Fruit fly (Drosophila melanogaster) whole organism, embryonic: ENCODE results near the gene CG8289.

Experiments used
- Ada2b ChIP-seq: fragments of 200-800 bp; sonication (Bioruptor generic); IDR thresholded peaks from 2 replicates; pipeline ENCODE4 v1.3.6; 2022; ENCODE audit warnings: missing biosample characterization, missing genetic modification characterization
- Antp ChIP-seq: fragments of 200-800 bp; sonication (Bioruptor generic); optimal IDR thresholded peaks from 3 replicates; lab custom pipeline; 2016; ENCODE audit warnings: missing biosample characterization, missing genetic modification characterization
- Atf-2 ChIP-seq: fragments of 200-800 bp; sonication (Bioruptor generic); optimal IDR thresholded peaks from 2 replicates; lab custom pipeline; 2016; ENCODE audit warnings: missing biosample characterization, missing genetic modification characterization
- B-H1 ChIP-seq: fragments of 200-800 bp; sonication (Bioruptor generic); IDR thresholded peaks from 3 replicates; pipeline ENCODE4 v1.3.6; 2022; ENCODE audit warnings: missing biosample characterization, missing genetic modification characterization
- Bdp1 ChIP-seq: fragments of 200-800 bp; sonication (Bioruptor generic); optimal IDR thresholded peaks from 3 replicates; lab custom pipeline; 2016; ENCODE audit warnings: missing biosample characterization, missing genetic modification characterization
- Bteb2 ChIP-seq: fragments of 200-800 bp; sonication (Bioruptor generic); optimal IDR thresholded peaks from 2 replicates; lab custom pipeline; 2016; ENCODE audit warnings: missing biosample characterization, missing genetic modification characterization
- CG10274 ChIP-seq: fragments of 200-800 bp; sonication (Bioruptor generic); optimal IDR thresholded peaks from 3 replicates; lab custom pipeline; 2017; ENCODE audit warnings: missing biosample characterization, mild to moderate bottlenecking, missing genetic modification characterization
- CG12236 ChIP-seq: fragments of 200-800 bp; sonication (Bioruptor generic); optimal IDR thresholded peaks from 2 replicates; lab custom pipeline; 2016; ENCODE audit warnings: missing biosample characterization, missing genetic modification characterization
- CG13424 ChIP-seq: fragments of 200-800 bp; sonication (Bioruptor generic); optimal IDR thresholded peaks from 2 replicates; lab custom pipeline; 2019; ENCODE audit warnings: missing biosample characterization, mild to moderate bottlenecking, missing genetic modification characterization, moderate library complexity
- CG2678 ChIP-seq: fragments of 200-800 bp; sonication (Bioruptor generic); optimal IDR thresholded peaks from 3 replicates; lab custom pipeline; 2019; ENCODE audit warnings: missing biosample characterization, mild to moderate bottlenecking, missing genetic modification characterization, moderate library complexity
- CG30403 ChIP-seq: fragments of 200-800 bp; sonication (Bioruptor generic); optimal IDR thresholded peaks from 3 replicates; lab custom pipeline; 2016; ENCODE audit warnings: missing biosample characterization, missing genetic modification characterization
- CG30431 ChIP-seq: fragments of 200-800 bp; sonication (Bioruptor generic); optimal IDR thresholded peaks from 2 replicates; lab custom pipeline; 2017; ENCODE audit warnings: missing biosample characterization, missing genetic modification characterization
- CG33557 ChIP-seq: fragments of 200-800 bp; sonication (Bioruptor generic); optimal IDR thresholded peaks from 2 replicates; lab custom pipeline; 2019; ENCODE audit warnings: missing biosample characterization, mild to moderate bottlenecking, missing genetic modification characterization, moderate library complexity
- CG6689 ChIP-seq: fragments of 200-800 bp; sonication (Bioruptor generic); IDR thresholded peaks from 2 replicates; pipeline ENCODE4 v1.3.6; 2022; ENCODE audit warnings: missing biosample characterization, missing genetic modification characterization
- CG6765 ChIP-seq: fragments of 200-800 bp; sonication (Bioruptor generic); optimal IDR thresholded peaks from 3 replicates; lab custom pipeline; 2017; ENCODE audit warnings: missing biosample characterization, mild to moderate bottlenecking, missing genetic modification characterization
- CG6854 ChIP-seq: fragments of 200-800 bp; sonication (Bioruptor generic); optimal IDR thresholded peaks from 3 replicates; lab custom pipeline; 2017; ENCODE audit warnings: missing biosample characterization, mild to moderate bottlenecking, missing genetic modification characterization
- CG7928 ChIP-seq: fragments of 200-800 bp; sonication (Bioruptor generic); optimal IDR thresholded peaks from 2 replicates; lab custom pipeline; 2017; ENCODE audit warnings: missing biosample characterization, mild to moderate bottlenecking, missing genetic modification characterization
- CG8089 ChIP-seq: fragments of 200-800 bp; sonication (Bioruptor generic); optimal IDR thresholded peaks from 3 replicates; lab custom pipeline; 2016; ENCODE audit warnings: missing biosample characterization, missing genetic modification characterization
- CHES-1-like ChIP-seq: fragments of 200-800 bp; sonication (Bioruptor generic); optimal IDR thresholded peaks from 2 replicates; lab custom pipeline; 2016; ENCODE audit warnings: missing biosample characterization, missing genetic modification characterization
- CkIIα-i1 ChIP-seq: fragments of 200-800 bp; sonication (Bioruptor generic); IDR thresholded peaks from 2 replicates; pipeline ENCODE4 v1.3.6; 2022; ENCODE audit warnings: missing biosample characterization, missing genetic modification characterization
- Dll ChIP-seq: fragments of 200-800 bp; sonication (Bioruptor generic); IDR thresholded peaks from 4 replicates; pipeline ENCODE4 v1.3.6; 2022; ENCODE audit warnings: missing biosample characterization, missing genetic modification characterization; ENCODE audit not compliant: partially characterized antibody
- Doc2 ChIP-seq: fragments of 200-800 bp; sonication (Bioruptor generic); IDR thresholded peaks from 2 replicates; pipeline ENCODE4 v1.3.6; 2022; ENCODE audit warnings: missing biosample characterization, missing genetic modification characterization
- Dp ChIP-seq: fragments of 200-800 bp; sonication (Bioruptor generic); optimal IDR thresholded peaks from 2 replicates; lab custom pipeline; 2018; ENCODE audit warnings: missing biosample characterization, mild to moderate bottlenecking, missing genetic modification characterization, moderate library complexity
- Hey ChIP-seq: fragments of 200-800 bp; sonication (Bioruptor generic); optimal IDR thresholded peaks from 3 replicates; lab custom pipeline; 2018; ENCODE audit warnings: missing biosample characterization, mild to moderate bottlenecking, missing genetic modification characterization
- HmgD ChIP-seq: fragments of 200-800 bp; sonication (Bioruptor generic); optimal IDR thresholded peaks from 3 replicates; lab custom pipeline; 2016; ENCODE audit warnings: missing biosample characterization, missing genetic modification characterization
- HmgZ ChIP-seq: fragments of 200-800 bp; sonication (Bioruptor generic); optimal IDR thresholded peaks from 2 replicates; lab custom pipeline; 2018; ENCODE audit warnings: missing biosample characterization, mild to moderate bottlenecking, missing genetic modification characterization
- MBD-R2 ChIP-seq: fragments of 200-800 bp; sonication (Bioruptor generic); IDR thresholded peaks from 2 replicates; pipeline ENCODE4 v1.3.6; 2022; ENCODE audit warnings: missing biosample characterization, missing genetic modification characterization
- MESR4 ChIP-seq: fragments of 200-800 bp; sonication (Bioruptor generic); optimal IDR thresholded peaks from 2 replicates; lab custom pipeline; 2018; ENCODE audit warnings: missing biosample characterization, mild to moderate bottlenecking, missing genetic modification characterization, moderate library complexity
- Neu2 ChIP-seq: fragments of 200-800 bp; sonication (Bioruptor generic); optimal IDR thresholded peaks from 3 replicates; lab custom pipeline; 2016; ENCODE audit warnings: missing biosample characterization, missing genetic modification characterization, borderline replicate concordance
- Rx ChIP-seq: fragments of 200-800 bp; sonication (Bioruptor generic); IDR thresholded peaks from 2 replicates; pipeline ENCODE4 v1.3.6; 2022; ENCODE audit warnings: missing biosample characterization, missing genetic modification characterization
- Spps ChIP-seq: fragments of 200-800 bp; sonication (Bioruptor generic); optimal IDR thresholded peaks from 2 replicates; lab custom pipeline; 2018; ENCODE audit warnings: missing biosample characterization, mild to moderate bottlenecking, missing genetic modification characterization
- Usf ChIP-seq: fragments of 200-800 bp; sonication (Bioruptor generic); optimal IDR thresholded peaks from 2 replicates; lab custom pipeline; 2017; ENCODE audit warnings: missing genotype, missing biosample characterization, missing genetic modification characterization
- ac ChIP-seq: fragments of 200-800 bp; sonication (Bioruptor generic); optimal IDR thresholded peaks from 3 replicates; lab custom pipeline; 2017; ENCODE audit warnings: missing biosample characterization, mild to moderate bottlenecking, missing genetic modification characterization
- ato ChIP-seq: fragments of 200-800 bp; sonication (Bioruptor generic); IDR thresholded peaks from 2 replicates; pipeline ENCODE4 v1.3.6; 2022; ENCODE audit warnings: missing biosample characterization, missing genetic modification characterization; ENCODE audit not compliant: partially characterized antibody
- cg ChIP-seq: fragments of 200-800 bp; sonication (Bioruptor generic); optimal IDR thresholded peaks from 3 replicates; lab custom pipeline; 2019; ENCODE audit warnings: missing biosample characterization, mild to moderate bottlenecking, missing genetic modification characterization, moderate library complexity
- chinmo ChIP-seq: fragments of 200-800 bp; sonication (Bioruptor generic); IDR thresholded peaks from 4 replicates; pipeline ENCODE4 v1.3.6; 2022; ENCODE audit warnings: missing biosample characterization, missing genetic modification characterization; ENCODE audit not compliant: partially characterized antibody
- dmrt11E ChIP-seq: fragments of 200-800 bp; sonication (Bioruptor generic); optimal IDR thresholded peaks from 3 replicates; lab custom pipeline; 2018; ENCODE audit warnings: missing biosample characterization, mild to moderate bottlenecking, missing genetic modification characterization, moderate library complexity
- exex ChIP-seq: fragments of 200-800 bp; sonication (Bioruptor generic); optimal IDR thresholded peaks from 4 replicates; lab custom pipeline; 2018; ENCODE audit warnings: missing biosample characterization, mild to moderate bottlenecking, missing genetic modification characterization, moderate library complexity
- jumu ChIP-seq: fragments of 200-800 bp; sonication (Bioruptor generic); optimal IDR thresholded peaks from 3 replicates; lab custom pipeline; 2016; ENCODE audit warnings: missing biosample characterization, missing genetic modification characterization
- ken ChIP-seq: fragments of 200-800 bp; sonication (Bioruptor generic); IDR thresholded peaks from 3 replicates; pipeline ENCODE4 v1.3.6; 2022; ENCODE audit warnings: missing biosample characterization, missing genetic modification characterization
- nau ChIP-seq: fragments of 200-800 bp; sonication (Bioruptor generic); optimal IDR thresholded peaks from 3 replicates; lab custom pipeline; 2017; ENCODE audit warnings: missing biosample characterization, mild to moderate bottlenecking, missing genetic modification characterization, missing genetic modification reagents
- pb ChIP-seq: fragments of 200-800 bp; sonication (Bioruptor generic); optimal IDR thresholded peaks from 3 replicates; lab custom pipeline; 2016; ENCODE audit warnings: missing biosample characterization, missing genetic modification characterization
- pho ChIP-seq: fragments of 200-800 bp; sonication (Bioruptor generic); optimal IDR thresholded peaks from 2 replicates; lab custom pipeline; 2016; ENCODE audit warnings: missing biosample characterization, missing genetic modification characterization
- pros ChIP-seq: fragments of 200-800 bp; sonication (Bioruptor generic); optimal IDR thresholded peaks from 3 replicates; lab custom pipeline; 2019; ENCODE audit warnings: missing biosample characterization, mild to moderate bottlenecking, missing genetic modification characterization, moderate library complexity
- sc ChIP-seq, 3 experiments: fragments of >200 bp in 2 of 3; fragments of 200-800 bp in 1 of 3; sonication (Bioruptor generic) in 1 of 3; optimal IDR thresholded peaks; 2 replicates in 2 of 3; 3 replicates in 1 of 3; lab custom pipeline; 2017; ENCODE audit warnings: mild to moderate bottlenecking in 1 of 3, missing biosample characterization in 1 of 3, missing genetic modification characterization in 1 of 3, missing genetic modification reagents in 1 of 3
- slou ChIP-seq: fragments of 200-800 bp; sonication (Bioruptor generic); optimal IDR thresholded peaks from 3 replicates; lab custom pipeline; 2016; ENCODE audit warnings: missing biosample characterization, missing genetic modification characterization
- sug ChIP-seq: fragments of 200-800 bp; optimal IDR thresholded peaks from 2 replicates; lab custom pipeline; 2019; ENCODE audit warnings: missing biosample characterization, mild to moderate bottlenecking, missing genetic modification characterization, moderate library complexity
- tap ChIP-seq: fragments of 200-800 bp; optimal IDR thresholded peaks from 3 replicates; lab custom pipeline; 2019; ENCODE audit warnings: missing biosample characterization, mild to moderate bottlenecking, missing genetic modification characterization, moderate library complexity
- tgo ChIP-seq: fragments of 200-800 bp; sonication (Bioruptor generic); IDR thresholded peaks from 3 replicates; pipeline ENCODE4 v1.3.6; 2022; ENCODE audit warnings: missing biosample characterization, missing genetic modification characterization
- trh ChIP-seq: fragments of 200-800 bp; sonication (Bioruptor generic); optimal IDR thresholded peaks from 2 replicates; lab custom pipeline; 2016; ENCODE audit warnings: missing biosample characterization, missing genetic modification characterization

Gene CG8289

dm6 chrX:17651998-17652738 is 16.3 kb upstream of the CG8289 start, which contains the start of gene RhoGAPp190 (continued):
- no peak for TF ChIP-seq slou (GFP tag; lab: Kevin White, UChicago)
- no peak for TF ChIP-seq pb (GFP tag; lab: Kevin White, UChicago)
- TF ChIP-seq HmgD (GFP tag; lab: Kevin White, UChicago), result no peak
- TF ChIP-seq nau (GFP tag; lab: Kevin White, UChicago), result no peak
- TF ChIP-seq MESR4, result peak; percentile 68
- TF ChIP-seq Hey (tag; lab: Kevin White, UChicago), result no peak
- peak; percentile 97 for TF ChIP-seq cg (GFP tag; lab: Kevin White, UChicago)
- peak; percentile 9 for TF ChIP-seq MBD-R2 (GFP tag; lab: Robert Waterston, UW)
- TF ChIP-seq CG33557 (GFP tag; lab: Kevin White, UChicago), result no peak
- TF ChIP-seq sug (tag; lab: Kevin White, UChicago), result peak; percentile 36
- TF ChIP-seq B-H1 (GFP tag; lab: Robert Waterston, UW), result no peak
- no peak for TF ChIP-seq CG6854
- no peak for TF ChIP-seq Rx (GFP tag; lab: Robert Waterston, UW)
- no peak for TF ChIP-seq Antp (GFP tag; lab: Kevin White, UChicago)
- TF ChIP-seq tgo, result no peak
- TF ChIP-seq CG13424 (tag; lab: Kevin White, UChicago), result no peak
- TF ChIP-seq CG6689, result no peak
- TF ChIP-seq Spps (tag; lab: Kevin White, UChicago), result no peak
- TF ChIP-seq Ada2b, result no peak
- TF ChIP-seq jumu, result no peak
- TF ChIP-seq Bteb2, result no peak
- TF ChIP-seq Neu2 (GFP tag; lab: Kevin White, UChicago), result no peak
- peak; percentile 39 for TF ChIP-seq HmgZ (tag; lab: Kevin White, UChicago)
- no peak for TF ChIP-seq CG10274 (GFP tag; lab: Kevin White, UChicago)
- peak; percentile 24 for TF ChIP-seq pros (GFP tag; lab: Kevin White, UChicago)
- no peak for TF ChIP-seq CG6765
- TF ChIP-seq Dll (GFP tag; lab: Robert Waterston, UW), result peak; percentile 87
- peak; percentile 92 for TF ChIP-seq Dp (GFP tag; lab: Kevin White, UChicago)
- no peak for TF ChIP-seq CG8089
- no peak for TF ChIP-seq Atf-2 (GFP tag; lab: Kevin White, UChicago)
- TF ChIP-seq CG7928 (GFP tag; lab: Kevin White, UChicago), result no peak
- TF ChIP-seq CG12236 (GFP tag; lab: Kevin White, UChicago), result no peak
- no peak for TF ChIP-seq CG30431
- TF ChIP-seq sc (optimal IDR thresholded peaks at IDR 0.05; lab: Kevin White, UChicago), result no peak
- TF ChIP-seq sc (GFP tag; optimal IDR thresholded peaks at IDR 0.05; lab: Kevin White, UChicago), result no peak
- TF ChIP-seq ken, result no peak
- TF ChIP-seq dmrt11E (tag; lab: Kevin White, UChicago), result no peak
- peak; percentile 19 for TF ChIP-seq exex (tag; lab: Kevin White, UChicago)
- peak; percentile 93 for TF ChIP-seq chinmo (GFP tag; lab: Robert Waterston, UW)
- no peak for TF ChIP-seq Doc2 (GFP tag; lab: Robert Waterston, UW)
- TF ChIP-seq ac, result no peak
- no peak for TF ChIP-seq CHES-1-like
- no peak for TF ChIP-seq Usf (GFP tag; lab: Kevin White, UChicago)
- TF ChIP-seq CkIIα-i1 (GFP tag; lab: Robert Waterston, UW), result no peak
- TF ChIP-seq Bdp1 (GFP tag; lab: Kevin White, UChicago), result no peak
- TF ChIP-seq CG30403 (GFP tag; lab: Kevin White, UChicago), result no peak
- no peak for TF ChIP-seq CG2678 (tag; lab: Kevin White, UChicago)
- TF ChIP-seq trh (GFP tag; lab: Kevin White, UChicago), result no peak
- TF ChIP-seq tap (tag; lab: Kevin White, UChicago), result no peak
- TF ChIP-seq ato (GFP tag; lab: Robert Waterston, UW), result peak; percentile 97
- TF ChIP-seq pho (GFP tag; lab: Kevin White, UChicago), result no peak
